Worm (Caenorhabditis elegans): ENCODE data around the gene F21C10.19.

DNA sequence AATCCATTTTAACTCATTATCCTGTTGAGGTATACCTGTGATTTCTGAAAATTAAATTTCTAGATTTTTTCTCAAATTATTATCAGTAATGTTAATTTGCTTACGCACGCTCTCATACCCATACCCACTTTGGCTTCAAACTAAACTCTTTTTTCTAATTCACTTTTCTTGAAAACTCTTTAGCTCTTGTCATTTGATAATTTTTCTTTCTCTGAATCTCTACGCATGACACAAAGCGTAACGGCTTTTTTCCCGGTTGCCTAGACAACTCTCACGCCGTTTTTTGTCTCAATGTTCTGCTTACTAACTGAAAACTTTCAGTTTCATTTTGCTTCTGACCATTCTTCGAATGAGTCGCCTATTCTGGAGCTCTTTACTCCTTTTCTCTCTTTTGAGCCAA is 3.1 kb downstream of the F21C10.19 start, which contains the start of gene B0222.1:
- no peak for TF ChIP-seq flt-1 (GFP tag; IDR thresholded peaks at IDR 0.05)
- no peak for TF ChIP-seq B0310.2 (tag; optimal IDR thresholded peaks at IDR 0.05)
- no peak for TF ChIP-seq ceh-13 (GFP tag; optimal IDR thresholded peaks at IDR 0.05)
- no peak for TF ChIP-seq ama-1 (optimal IDR thresholded peaks at IDR 0.05)
- TF ChIP-seq sea-1 (GFP tag; conservative IDR thresholded peaks at IDR 0.05) = no peak
